Fruit fly (Drosophila melanogaster) whole organism, embryonic: ENCODE measurements around the gene kat80.

Experiments used
- CG10565 ChIP-seq: fragments of 200-800 bp; sonication (Bioruptor generic); optimal IDR thresholded peaks from 3 replicates; lab custom pipeline; 2016; ENCODE audit warnings: missing biosample characterization, mild to moderate bottlenecking, missing genetic modification characterization
- CG11247 ChIP-seq: fragments of 200-800 bp; sonication (Bioruptor generic); IDR thresholded peaks from 2 replicates; pipeline ENCODE4 v1.3.6; 2022; ENCODE audit warnings: missing biosample characterization, missing genetic modification characterization
- CG11695 ChIP-seq: fragments of 200-800 bp; sonication (Bioruptor generic); IDR thresholded peaks from 3 replicates; pipeline ENCODE4 v1.3.6; 2022; ENCODE audit warnings: missing biosample characterization, missing genetic modification characterization
- CG12391 ChIP-seq: fragments of 200-800 bp; sonication (Bioruptor generic); optimal IDR thresholded peaks from 3 replicates; lab custom pipeline; 2018; ENCODE audit warnings: missing biosample characterization, mild to moderate bottlenecking, missing genetic modification characterization, moderate library complexity
- CG13296 ChIP-seq: fragments of 200-800 bp; sonication (Bioruptor generic); optimal IDR thresholded peaks from 3 replicates; lab custom pipeline; 2018; ENCODE audit warnings: missing biosample characterization, mild to moderate bottlenecking, missing genetic modification characterization
- CG14014 ChIP-seq: fragments of 200-800 bp; sonication (Bioruptor generic); IDR thresholded peaks from 2 replicates; pipeline ENCODE4 v1.3.6; 2022; ENCODE audit warnings: missing biosample characterization, missing genetic modification characterization
- CG15479 ChIP-seq: fragments of 200-800 bp; sonication (Bioruptor generic); optimal IDR thresholded peaks from 3 replicates; lab custom pipeline; 2019; ENCODE audit warnings: missing biosample characterization, mild to moderate bottlenecking, missing genetic modification characterization, moderate library complexity
- CG16863 ChIP-seq: fragments of 200-800 bp; sonication (Bioruptor generic); optimal IDR thresholded peaks from 3 replicates; lab custom pipeline; 2016; ENCODE audit warnings: missing biosample characterization, missing genetic modification characterization
- CG18011 ChIP-seq: fragments of 200-800 bp; sonication (Bioruptor generic); optimal IDR thresholded peaks from 2 replicates; lab custom pipeline; 2017; ENCODE audit warnings: missing biosample characterization, missing genetic modification characterization, mild to moderate bottlenecking, moderate library complexity, missing genotype
- CG18619 ChIP-seq: fragments of 200-800 bp; sonication (Bioruptor generic); optimal IDR thresholded peaks from 3 replicates; lab custom pipeline; 2017; ENCODE audit warnings: missing biosample characterization, mild to moderate bottlenecking, missing genetic modification characterization
- CG18764 ChIP-seq: fragments of 200-800 bp; sonication (Bioruptor generic); optimal IDR thresholded peaks from 3 replicates; lab custom pipeline; 2016; ENCODE audit warnings: missing biosample characterization, missing genetic modification characterization
- CG2116 ChIP-seq: fragments of 200-800 bp; sonication (Bioruptor generic); optimal IDR thresholded peaks from 3 replicates; lab custom pipeline; 2018; ENCODE audit warnings: missing biosample characterization, mild to moderate bottlenecking, missing genetic modification characterization
- CG34224 ChIP-seq: fragments of 200-800 bp; sonication (Bioruptor generic); IDR thresholded peaks from 3 replicates; pipeline ENCODE4 v1.3.6; 2022; ENCODE audit warnings: missing biosample characterization, missing genetic modification characterization; ENCODE audit not compliant: partially characterized antibody
- CG5245 ChIP-seq: fragments of 200-800 bp; sonication (Bioruptor generic); optimal IDR thresholded peaks from 3 replicates; lab custom pipeline; 2016; ENCODE audit warnings: missing biosample characterization, missing genetic modification characterization
- CG7357 ChIP-seq: fragments of 200-800 bp; sonication (Bioruptor generic); IDR thresholded peaks from 3 replicates; pipeline ENCODE4 v1.3.6; 2022; ENCODE audit warnings: missing biosample characterization, missing genetic modification characterization
- CG8290 ChIP-seq, 3 experiments: fragments of 200-800 bp; sonication (Bioruptor generic); optimal IDR thresholded peaks; 2 replicates each; lab custom pipeline; 2016 to 2019; ENCODE audit warnings: missing biosample characterization in 3 of 3, missing genetic modification characterization in 3 of 3, mild to moderate bottlenecking in 2 of 3, moderate library complexity in 1 of 3
- CG8924 ChIP-seq: fragments of 200-800 bp; optimal IDR thresholded peaks from 3 replicates; lab custom pipeline; 2019; ENCODE audit warnings: missing biosample characterization, mild to moderate bottlenecking, missing genetic modification characterization, moderate library complexity
- CG9727 ChIP-seq: fragments of 200-800 bp; sonication (Bioruptor generic); optimal IDR thresholded peaks from 3 replicates; lab custom pipeline; 2017; ENCODE audit warnings: missing biosample characterization, mild to moderate bottlenecking, missing genetic modification characterization
- CTCF ChIP-seq: fragments of 200-800 bp; sonication (Bioruptor generic); optimal IDR thresholded peaks from 2 replicates; lab custom pipeline; 2017; ENCODE audit warnings: missing biosample characterization, mild to moderate bottlenecking, missing genetic modification characterization, moderate library complexity
- ERR ChIP-seq: fragments of 200-800 bp; sonication (Bioruptor generic); optimal IDR thresholded peaks from 2 replicates; lab custom pipeline; 2016; ENCODE audit warnings: missing biosample characterization, missing genetic modification characterization
- HHEX ChIP-seq: fragments of 200-800 bp; sonication (Bioruptor generic); optimal IDR thresholded peaks from 3 replicates; lab custom pipeline; 2017; ENCODE audit warnings: missing biosample characterization, mild to moderate bottlenecking, missing genetic modification characterization, missing genetic modification reagents
- Lhr ChIP-seq: fragments of 200-800 bp; sonication (Bioruptor generic); optimal IDR thresholded peaks from 3 replicates; lab custom pipeline; 2017; ENCODE audit warnings: mild to moderate bottlenecking, missing biosample characterization, missing genetic modification reagents, missing genetic modification characterization
- Max ChIP-seq: fragments of 200-800 bp; sonication (Bioruptor generic); optimal IDR thresholded peaks from 2 replicates; lab custom pipeline; 2016; ENCODE audit warnings: missing biosample characterization, mild to moderate bottlenecking, missing genetic modification characterization
- Meics ChIP-seq: fragments of 200-800 bp; sonication (Bioruptor generic); optimal IDR thresholded peaks from 2 replicates; lab custom pipeline; 2017; ENCODE audit warnings: missing biosample characterization, mild to moderate bottlenecking, missing genetic modification characterization
- NC2α ChIP-seq: fragments of 200-800 bp; sonication (Bioruptor generic); optimal IDR thresholded peaks from 2 replicates; lab custom pipeline; 2016; ENCODE audit warnings: missing biosample characterization, missing genetic modification characterization
- Oaz ChIP-seq: fragments of 200-800 bp; sonication (Bioruptor generic); IDR thresholded peaks from 2 replicates; pipeline ENCODE4 v1.3.6; 2022; ENCODE audit warnings: missing biosample characterization, missing genetic modification characterization
- Oli ChIP-seq: fragments of 200-800 bp; sonication (Bioruptor generic); optimal IDR thresholded peaks from 2 replicates; lab custom pipeline; 2018; ENCODE audit warnings: missing biosample characterization, mild to moderate bottlenecking, missing genetic modification characterization, moderate library complexity
- Sox102F ChIP-seq: fragments of 200-800 bp; sonication (Bioruptor generic); optimal IDR thresholded peaks from 2 replicates; lab custom pipeline; 2018; ENCODE audit warnings: missing biosample characterization, mild to moderate bottlenecking, missing genetic modification characterization, moderate library complexity
- Sry-δ ChIP-seq: fragments of 200-800 bp; sonication (Bioruptor generic); optimal IDR thresholded peaks from 2 replicates; lab custom pipeline; 2016; ENCODE audit warnings: missing biosample characterization, missing genetic modification characterization
- TFAM ChIP-seq: fragments of 200-800 bp; sonication (Bioruptor generic); optimal IDR thresholded peaks from 2 replicates; lab custom pipeline; 2017; ENCODE audit warnings: missing biosample characterization, missing genetic modification characterization, inconsistent platforms
- bcd ChIP-seq: fragments of 200-800 bp; sonication (Bioruptor generic); optimal IDR thresholded peaks from 2 replicates; lab custom pipeline; 2017; ENCODE audit warnings: missing biosample characterization, mild to moderate bottlenecking, missing genetic modification characterization
- crol ChIP-seq: fragments of 200-800 bp; sonication (Bioruptor generic); IDR thresholded peaks from 2 replicates; pipeline ENCODE4 v1.3.6; 2022; ENCODE audit warnings: missing biosample characterization, missing genetic modification characterization
- cwo ChIP-seq: fragments of 200-800 bp; sonication (Bioruptor generic); optimal IDR thresholded peaks from 3 replicates; lab custom pipeline; 2017; ENCODE audit warnings: missing biosample characterization, missing genetic modification characterization, mild to moderate bottlenecking, moderate library complexity, missing genetic modification reagents
- dan ChIP-seq: fragments of 200-800 bp; sonication (Bioruptor generic); IDR thresholded peaks from 2 replicates; pipeline ENCODE4 v1.3.6; 2022; ENCODE audit warnings: missing biosample characterization, missing genetic modification characterization
- danr ChIP-seq: fragments of 200-800 bp; sonication (Bioruptor generic); IDR thresholded peaks from 2 replicates; pipeline ENCODE4 v1.3.6; 2022; ENCODE audit warnings: missing biosample characterization, missing genetic modification characterization
- dati ChIP-seq: fragments of 200-800 bp; sonication (Bioruptor generic); IDR thresholded peaks from 2 replicates; pipeline ENCODE4 v1.3.6; 2022; ENCODE audit warnings: missing biosample characterization, missing genetic modification characterization
- dimm ChIP-seq: fragments of 200-800 bp; sonication (Bioruptor generic); IDR thresholded peaks from 2 replicates; pipeline ENCODE4 v1.3.6; 2022; ENCODE audit warnings: missing biosample characterization, missing genetic modification characterization
- emc ChIP-seq: fragments of 200-800 bp; sonication (Bioruptor generic); optimal IDR thresholded peaks from 2 replicates; lab custom pipeline; 2016; ENCODE audit warnings: missing biosample characterization, missing genetic modification characterization
- en ChIP-seq: fragments of 200-800 bp; sonication (Bioruptor generic); optimal IDR thresholded peaks from 2 replicates; lab custom pipeline; 2016; ENCODE audit warnings: missing biosample characterization, missing genetic modification characterization
- grau ChIP-seq: fragments of 200-800 bp; optimal IDR thresholded peaks from 3 replicates; lab custom pipeline; 2019; ENCODE audit warnings: missing biosample characterization, mild to moderate bottlenecking, missing genetic modification characterization, moderate library complexity
- gt ChIP-seq: fragments of 200-800 bp; sonication (Bioruptor generic); IDR thresholded peaks from 2 replicates; pipeline ENCODE4 v1.3.6; 2022; ENCODE audit warnings: missing biosample characterization, missing genetic modification characterization
- inv ChIP-seq: fragments of 200-800 bp; sonication (Bioruptor generic); IDR thresholded peaks from 2 replicates; pipeline ENCODE4 v1.3.6; 2022; ENCODE audit warnings: missing biosample characterization, missing genetic modification characterization; ENCODE audit not compliant: partially characterized antibody
- maf-S ChIP-seq: fragments of 200-800 bp; sonication (Bioruptor generic); optimal IDR thresholded peaks from 2 replicates; lab custom pipeline; 2016; ENCODE audit warnings: missing biosample characterization, missing genetic modification characterization
- org-1 ChIP-seq: fragments of 200-800 bp; sonication (Bioruptor generic); optimal IDR thresholded peaks from 2 replicates; lab custom pipeline; 2017; ENCODE audit warnings: missing biosample characterization, missing genetic modification characterization
- pros ChIP-seq: fragments of 200-800 bp; sonication (Bioruptor generic); optimal IDR thresholded peaks from 3 replicates; lab custom pipeline; 2019; ENCODE audit warnings: missing biosample characterization, mild to moderate bottlenecking, missing genetic modification characterization, moderate library complexity
- rib ChIP-seq: fragments of 200-800 bp; sonication (Bioruptor generic); IDR thresholded peaks from 2 replicates; pipeline ENCODE4 v1.3.6; 2022; ENCODE audit warnings: missing biosample characterization, missing genetic modification characterization
- run ChIP-seq: fragments of 200-800 bp; sonication (Bioruptor generic); optimal IDR thresholded peaks from 3 replicates; lab custom pipeline; 2018; ENCODE audit warnings: missing biosample characterization, mild to moderate bottlenecking, missing genetic modification characterization
- salm ChIP-seq: fragments of 200-800 bp; sonication (Bioruptor generic); optimal IDR thresholded peaks from 2 replicates; lab custom pipeline; 2018; ENCODE audit warnings: missing biosample characterization, mild to moderate bottlenecking, missing genetic modification characterization
- slou ChIP-seq: fragments of 200-800 bp; sonication (Bioruptor generic); optimal IDR thresholded peaks from 3 replicates; lab custom pipeline; 2016; ENCODE audit warnings: missing biosample characterization, missing genetic modification characterization
- slp2 ChIP-seq: fragments of 200-800 bp; sonication (Bioruptor generic); optimal IDR thresholded peaks from 2 replicates; lab custom pipeline; 2016; ENCODE audit warnings: missing biosample characterization, missing genetic modification characterization
- tap ChIP-seq: fragments of 200-800 bp; optimal IDR thresholded peaks from 3 replicates; lab custom pipeline; 2019; ENCODE audit warnings: missing biosample characterization, mild to moderate bottlenecking, missing genetic modification characterization, moderate library complexity

Gene kat80

DNA sequence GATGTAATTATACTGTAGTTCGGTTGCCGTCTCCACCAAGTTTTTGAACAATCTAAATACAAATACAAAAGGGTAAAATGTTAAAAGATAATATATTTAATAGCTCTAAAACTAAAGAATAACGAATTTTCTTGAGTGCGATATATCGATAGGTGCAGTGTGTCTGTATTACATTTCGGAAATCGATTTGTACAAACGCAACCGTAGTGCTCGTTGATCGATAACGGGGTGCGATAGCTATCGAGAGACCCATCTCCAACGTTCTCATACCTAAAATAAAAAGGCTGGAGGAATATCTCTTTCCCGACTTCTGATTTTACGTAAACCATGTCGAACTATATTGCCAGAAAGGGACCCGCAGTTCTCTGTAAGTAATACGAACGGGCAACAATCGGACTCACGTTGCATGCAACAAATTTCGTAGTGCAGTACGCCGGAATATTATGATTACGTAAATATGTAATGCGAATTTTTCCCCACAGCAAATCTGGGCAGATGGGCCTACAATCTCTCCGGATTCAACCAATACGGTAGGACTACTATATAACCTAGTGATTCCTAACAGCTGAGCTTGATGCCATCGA lies 10.2 kb upstream of the kat80 start, which contains the start of gene UQCR-14 (continued):
- no peak for TF ChIP-seq CG11695
- no peak for TF ChIP-seq Oaz
- peak; percentile 99 for TF ChIP-seq CG34224
- TF ChIP-seq Oli: no peak
- peak; percentile 53 for TF ChIP-seq CG12391 (tag; lab: Kevin White, UChicago)
- TF ChIP-seq Sry-δ: peak; percentile 97
- peak; percentile 53 for TF ChIP-seq grau (tag; lab: Kevin White, UChicago)
- TF ChIP-seq CG13296 (GFP tag; lab: Kevin White, UChicago): peak; percentile 44
- TF ChIP-seq bcd: no peak
- no peak for TF ChIP-seq danr
- no peak for TF ChIP-seq ERR (GFP tag; lab: Kevin White, UChicago)
- TF ChIP-seq CG10565 (GFP tag; lab: Kevin White, UChicago): no peak
- peak; percentile 66 for TF ChIP-seq Lhr (GFP tag; lab: Kevin White, UChicago)
- no peak for TF ChIP-seq en (GFP tag; lab: Kevin White, UChicago)
- no peak for TF ChIP-seq TFAM (GFP tag; lab: Kevin White, UChicago)
- peak; percentile 95 for TF ChIP-seq inv (GFP tag; lab: Robert Waterston, UW)
- TF ChIP-seq HHEX (GFP tag; lab: Kevin White, UChicago): no peak
- no peak for TF ChIP-seq emc (GFP tag; lab: Kevin White, UChicago)
- TF ChIP-seq dati (GFP tag; lab: Robert Waterston, UW): no peak
- peak; percentile 37 for TF ChIP-seq Meics (GFP tag; lab: Kevin White, UChicago)
- no peak for TF ChIP-seq CG16863
- TF ChIP-seq CG8924 (tag; lab: Kevin White, UChicago): peak; percentile 33
- no peak for TF ChIP-seq dimm (GFP tag; lab: Robert Waterston, UW)
- peak; percentile 29 for TF ChIP-seq CG8290 (GFP tag; optimal IDR thresholded peaks at IDR 0.05; lab: Kevin White, UChicago)
- TF ChIP-seq CG8290 (tag; optimal IDR thresholded peaks at IDR 0.05; lab: Kevin White, UChicago): peak in 1 of 2 experiments; percentile 78
- TF ChIP-seq CG11247 (GFP tag; lab: Robert Waterston, UW): peak; percentile 18; the same call in 1 of the 2 replicates
- TF ChIP-seq Sox102F (GFP tag; lab: Kevin White, UChicago): no peak
- TF ChIP-seq CG15479 (GFP tag; lab: Kevin White, UChicago): no peak
- peak; percentile 44; the same call in 1 of the 2 replicates for TF ChIP-seq rib (GFP tag; lab: Robert Waterston, UW)
- no peak for TF ChIP-seq pros (GFP tag; lab: Kevin White, UChicago)
- no peak for TF ChIP-seq CG7357 (GFP tag; lab: Robert Waterston, UW)
- no peak for TF ChIP-seq CG9727 (GFP tag; lab: Kevin White, UChicago)
- TF ChIP-seq CG18764 (GFP tag; lab: Kevin White, UChicago): peak; percentile 12
- TF ChIP-seq slou (GFP tag; lab: Kevin White, UChicago): peak; percentile 5
- peak; percentile 8 for TF ChIP-seq CTCF
- TF ChIP-seq cwo (GFP tag; lab: Kevin White, UChicago): no peak
- TF ChIP-seq slp2 (GFP tag; lab: Kevin White, UChicago): no peak
- TF ChIP-seq CG18619: no peak
- TF ChIP-seq CG14014: no peak
- TF ChIP-seq crol (GFP tag; lab: Robert Waterston, UW): no peak
- TF ChIP-seq dan (GFP tag; lab: Robert Waterston, UW): no peak
- peak; percentile 99 for TF ChIP-seq CG2116
- no peak for TF ChIP-seq gt (GFP tag; lab: Robert Waterston, UW)
- TF ChIP-seq run (tag; lab: Kevin White, UChicago): no peak
- TF ChIP-seq salm (tag; lab: Kevin White, UChicago): no peak
- no peak for TF ChIP-seq org-1 (GFP tag; lab: Kevin White, UChicago)
- TF ChIP-seq maf-S (GFP tag; lab: Kevin White, UChicago): no peak
- no peak for TF ChIP-seq CG5245
- no peak for TF ChIP-seq tap (tag; lab: Kevin White, UChicago)
- no peak for TF ChIP-seq CG18011 (GFP tag; lab: Kevin White, UChicago)
- TF ChIP-seq Max (GFP tag; lab: Kevin White, UChicago): peak; percentile 7
- no peak for TF ChIP-seq NC2α (GFP tag; lab: Kevin White, UChicago)
